Worm (Caenorhabditis elegans) whole organism, L4/young adult: ENCODE measurements around the gene W07G4.7.
A peak's percentile ranks its signal among the peaks of the same experiment; 100 is the strongest.

Experiments
- W03F9.2 ChIP-seq: fragments of 150-350 bp; optimal IDR thresholded peaks from 2 replicates; lab custom pipeline; 2014; ENCODE audit warnings: missing biosample characterization, missing genetic modification characterization
- dao-5 ChIP-seq: sonication (generic microtip); optimal IDR thresholded peaks from 2 replicates; lab custom pipeline; 2016; ENCODE audit warnings: missing genotype, missing genetic modification characterization, moderate library complexity, missing compliant biosample characterization
- him-1 ChIP-seq: sonication (generic microtip); optimal IDR thresholded peaks from 2 replicates; lab custom pipeline; 2016; ENCODE audit warnings: missing genotype, missing genetic modification reagents, missing genetic modification characterization, missing compliant biosample characterization

W07G4.7 gene

DNA sequence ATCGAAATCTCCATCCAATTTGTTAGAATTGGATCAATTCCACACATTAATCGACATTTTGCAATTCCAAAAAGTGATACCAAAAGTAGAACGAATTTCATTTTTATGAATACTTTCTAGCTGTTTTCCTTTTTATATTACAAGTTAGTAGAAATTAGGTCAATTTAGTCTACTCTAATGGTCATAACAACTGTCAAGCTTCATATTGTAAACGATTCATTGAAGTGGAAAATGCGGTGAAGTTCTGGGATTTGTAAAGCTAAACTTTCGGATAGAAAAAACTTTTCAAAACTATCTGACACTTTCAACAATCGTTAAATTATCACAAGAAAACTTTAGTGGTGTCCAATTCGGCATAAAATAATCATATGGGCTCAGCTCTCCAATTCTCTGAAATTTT, at the start of gene W07G4.7:
Gene W07G4.7, minus strand, starts transcription at position 101 of the 400 bp plus-strand sequence.
- no peak for TF ChIP-seq dao-5 (tag; lab: Kevin White, UChicago)
- TF ChIP-seq W03F9.2 (tag; lab: Kevin White, UChicago), result no peak
- no peak for TF ChIP-seq him-1

DNA sequence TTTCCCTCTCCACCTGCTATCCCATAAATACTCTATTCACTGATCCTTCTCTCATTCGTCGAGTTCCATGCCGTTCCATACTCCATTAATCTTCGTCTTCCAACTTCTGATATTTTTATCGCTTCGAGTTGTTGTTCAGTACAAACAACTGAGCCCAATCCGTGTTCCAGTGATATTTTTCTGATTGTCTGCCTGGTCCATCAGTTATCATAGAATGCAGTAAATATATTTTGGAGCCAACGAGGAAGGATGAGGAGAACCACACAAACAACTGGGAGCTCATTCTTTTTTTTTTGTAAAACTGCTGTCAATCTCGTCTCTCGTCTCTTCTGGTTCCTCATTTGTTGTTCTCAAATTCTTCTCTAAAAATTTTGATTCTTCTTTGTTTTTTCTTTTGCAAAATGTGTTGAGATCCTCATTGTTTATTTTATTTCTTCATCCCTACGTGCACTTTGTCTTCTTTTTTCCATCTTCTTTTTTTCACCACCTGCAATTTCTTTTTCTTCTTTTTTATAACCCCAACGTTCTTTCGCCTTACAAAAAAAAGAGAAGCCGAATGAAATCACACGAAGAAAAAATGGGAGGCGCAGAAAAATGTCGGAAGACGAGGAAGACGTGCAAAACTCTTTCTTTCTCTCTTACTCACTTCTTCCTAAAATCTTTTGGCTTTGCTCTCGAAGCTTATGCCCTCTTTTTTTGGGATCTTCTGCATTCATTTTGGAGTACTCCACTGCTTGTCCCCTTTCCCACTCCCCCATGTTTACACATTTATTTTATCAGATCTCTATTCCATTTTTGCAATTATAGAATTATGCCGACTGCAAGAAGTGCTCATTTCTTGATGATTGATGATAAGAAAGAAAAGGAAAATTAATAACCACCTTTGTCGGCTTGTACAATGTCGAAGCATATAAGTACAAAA, 49.5 kb upstream of the W07G4.7 start:
- TF ChIP-seq him-1 (no peak), W03F9.2 (tag; lab: Kevin White, UChicago) (no peak), dao-5 (tag; lab: Kevin White, UChicago) (no peak)

DNA sequence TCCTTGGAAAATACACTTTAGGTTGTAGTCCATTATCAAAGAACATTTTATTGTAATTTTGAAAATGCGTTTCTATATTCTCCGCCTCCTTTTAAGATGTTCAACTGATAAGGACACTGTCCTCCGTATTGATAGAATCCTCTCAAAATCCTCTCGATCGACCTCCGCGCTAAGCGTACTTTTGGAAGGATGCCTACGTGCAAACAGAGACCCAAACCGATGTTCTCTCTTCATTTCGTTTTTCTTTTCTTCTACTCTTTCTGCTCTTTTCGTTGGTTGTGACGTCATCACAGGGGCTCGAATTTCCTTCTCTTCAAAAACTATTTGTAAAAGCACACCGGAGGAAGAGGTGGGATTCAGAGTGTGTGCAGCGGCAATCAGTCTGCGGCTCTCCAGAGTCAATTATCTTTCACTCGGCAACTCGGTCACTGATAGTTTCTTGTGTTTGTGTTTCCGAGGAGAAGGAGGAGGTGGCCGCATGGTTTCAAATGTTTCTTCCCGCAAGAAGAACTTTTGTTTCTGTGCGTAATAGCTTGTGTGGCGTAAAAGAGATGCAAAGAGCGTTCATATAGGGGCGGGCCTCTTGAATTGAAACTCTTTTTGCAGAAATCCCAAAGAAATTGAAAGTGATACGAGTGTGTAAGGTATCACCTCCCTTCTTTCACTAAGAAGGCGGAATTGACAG, 48.1 kb upstream of the W07G4.7 start, which contains the start of gene C34B4.2:
Gene C34B4.2, plus strand, starts transcription at position 614 of the 685 bp plus-strand sequence.
- TF ChIP-seq dao-5 (tag; lab: Kevin White, UChicago) (no peak), him-1 (peak; percentile 45), W03F9.2 (tag; lab: Kevin White, UChicago) (peak; percentile 26)

DNA sequence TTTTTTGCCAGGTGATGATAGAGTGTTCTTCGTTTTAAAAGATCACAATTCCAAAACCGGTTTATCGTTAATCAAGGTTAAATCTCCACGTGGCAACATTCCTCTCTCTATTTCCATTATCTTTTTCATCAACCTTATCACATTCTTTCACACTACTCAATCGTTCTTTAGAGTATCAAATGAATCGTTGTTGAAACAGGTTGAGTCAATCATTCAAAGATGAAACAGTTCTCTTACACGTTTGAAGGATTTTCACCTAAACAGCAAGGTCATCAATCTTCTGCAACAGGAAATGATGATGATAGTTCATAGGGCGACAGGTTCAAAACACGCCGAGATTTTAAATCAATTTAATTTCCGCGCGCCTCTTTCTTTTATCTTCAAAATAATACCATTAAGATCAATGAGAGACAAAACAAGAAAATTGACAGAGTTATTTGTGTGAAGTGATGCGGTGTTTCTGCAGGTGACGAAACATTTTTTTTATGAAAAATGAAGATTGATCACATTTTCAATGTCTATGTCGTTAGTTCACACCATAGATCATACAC, 46.8 kb upstream of the W07G4.7 start:
- no peak for TF ChIP-seq him-1
- no peak for TF ChIP-seq dao-5 (tag; lab: Kevin White, UChicago)

ce11 chrV:13075432-13075831, 40.9 kb upstream of the W07G4.7 start:
- TF ChIP-seq him-1 (no peak), dao-5 (tag; lab: Kevin White, UChicago) (no peak), W03F9.2 (tag; lab: Kevin White, UChicago) (no peak)

DNA sequence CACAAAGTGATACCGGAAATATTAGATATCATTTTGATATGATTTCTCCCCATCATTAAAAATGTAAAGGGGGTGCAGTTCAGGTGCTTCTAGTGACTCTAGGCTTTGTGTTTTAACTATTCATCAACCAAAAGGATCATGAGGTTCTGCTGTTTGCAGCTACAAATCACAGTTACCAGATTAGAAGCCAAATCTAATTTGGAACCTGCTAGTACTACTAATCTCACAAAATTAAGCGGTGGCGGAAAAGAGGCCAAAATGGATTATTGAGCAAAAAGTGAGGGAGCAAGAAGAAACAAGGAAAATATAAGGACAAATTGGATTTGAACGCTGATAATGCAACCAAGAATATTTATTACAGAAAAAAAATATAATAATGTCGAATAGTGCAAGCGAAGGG, 39.6 kb upstream of the W07G4.7 start:
- no peak for TF ChIP-seq W03F9.2 (tag; lab: Kevin White, UChicago)
- no peak for TF ChIP-seq him-1
- no peak for TF ChIP-seq dao-5 (tag; lab: Kevin White, UChicago)

DNA sequence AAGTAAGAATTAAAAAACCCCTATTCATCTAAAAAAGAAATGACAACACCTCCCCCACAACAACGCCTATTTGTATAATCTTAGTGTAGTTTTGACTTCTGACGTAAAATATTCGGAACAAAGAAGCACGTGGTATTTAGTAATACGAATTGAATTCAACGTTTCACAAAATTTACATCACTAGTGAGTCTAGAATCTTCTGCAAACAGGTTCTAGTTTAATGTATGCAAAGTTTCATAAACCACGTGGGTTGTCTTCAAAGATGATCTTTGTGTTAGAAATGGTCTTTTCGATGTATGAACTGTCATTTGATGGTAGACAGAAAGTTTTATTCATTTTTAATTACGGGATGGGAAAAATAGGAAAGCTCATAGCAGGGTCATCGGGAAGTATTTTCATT, 38.6 kb upstream of the W07G4.7 start:
- TF ChIP-seq dao-5 (tag; lab: Kevin White, UChicago) (no peak), W03F9.2 (tag; lab: Kevin White, UChicago) (no peak)

- TF ChIP-seq W03F9.2 (tag; lab: Kevin White, UChicago), result no peak
- TF ChIP-seq him-1, result no peak
- no peak for TF ChIP-seq dao-5 (tag; lab: Kevin White, UChicago)
Measured at ce11 chrV:13071052-13071451, 36.5 kb upstream of the W07G4.7 start, which contains the start of gene C34B4.3. TSS of gene C34B4.3 (minus strand) at chrV:13071152.

- TF ChIP-seq him-1 (no peak), W03F9.2 (tag; lab: Kevin White, UChicago) (no peak)
Measured at ce11 chrV:13070278-13070677, 35.8 kb upstream of the W07G4.7 start.

ce11 chrV:13064164-13064563, 29.7 kb upstream of the W07G4.7 start:
- TF ChIP-seq W03F9.2 (tag; lab: Kevin White, UChicago), result no peak
- TF ChIP-seq him-1, result no peak
- no peak for TF ChIP-seq dao-5 (tag; lab: Kevin White, UChicago)

DNA sequence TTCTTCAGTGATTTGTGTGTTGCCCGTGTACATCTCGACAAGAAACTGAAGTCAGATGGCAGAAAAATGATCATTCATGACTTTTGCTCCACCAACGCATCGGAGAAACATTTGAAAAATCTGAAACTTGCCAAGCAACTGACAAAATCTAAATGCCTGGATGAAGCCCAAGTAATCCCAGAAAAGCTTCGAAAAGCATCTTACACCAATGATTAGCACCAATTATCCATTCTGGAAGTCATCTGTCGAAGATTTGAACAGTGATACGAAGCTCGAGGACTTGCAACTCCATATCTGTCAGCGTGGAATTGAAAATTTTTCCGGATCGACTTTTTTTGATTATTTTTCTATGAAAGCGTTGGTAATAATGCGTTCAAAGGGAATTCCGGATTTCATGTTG, 28.9 kb upstream of the W07G4.7 start:
- TF ChIP-seq dao-5 (tag; lab: Kevin White, UChicago), result no peak
- no peak for TF ChIP-seq W03F9.2 (tag; lab: Kevin White, UChicago)
- no peak for TF ChIP-seq him-1

DNA sequence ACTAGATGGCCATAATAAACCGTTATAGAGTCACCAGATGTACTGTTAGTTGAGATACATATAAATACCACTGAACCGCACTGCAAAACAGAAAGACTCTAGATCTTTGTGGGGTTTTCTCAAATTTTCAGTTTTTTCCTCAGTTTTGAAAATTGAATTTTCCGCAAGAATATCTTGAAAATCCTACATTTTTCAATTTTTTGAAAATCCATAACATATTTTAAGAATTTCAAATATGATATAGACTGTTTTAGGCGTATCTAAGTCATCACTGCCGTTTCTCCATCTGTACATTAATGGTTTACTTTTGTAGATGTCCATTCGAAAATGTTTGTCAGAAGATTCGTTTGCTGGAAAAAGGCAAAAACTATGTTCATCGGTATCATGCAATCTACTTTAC, 27.3 kb upstream of the W07G4.7 start, which contains the start of gene F42E8.1:
Gene F42E8.1, plus strand, starts transcription at position 301 of the 400 bp plus-strand sequence.
- TF ChIP-seq him-1, result no peak
- TF ChIP-seq W03F9.2 (tag; lab: Kevin White, UChicago), result no peak
- TF ChIP-seq dao-5 (tag; lab: Kevin White, UChicago), result no peak

ce11 chrV:13053635-13054034, 19.1 kb upstream of the W07G4.7 start, which contains the start of gene srr-1:
TSS of gene srr-1 (minus strand) at chrV:13053735.
- no peak for TF ChIP-seq dao-5 (tag; lab: Kevin White, UChicago)
- no peak for TF ChIP-seq W03F9.2 (tag; lab: Kevin White, UChicago)
- no peak for TF ChIP-seq him-1

DNA sequence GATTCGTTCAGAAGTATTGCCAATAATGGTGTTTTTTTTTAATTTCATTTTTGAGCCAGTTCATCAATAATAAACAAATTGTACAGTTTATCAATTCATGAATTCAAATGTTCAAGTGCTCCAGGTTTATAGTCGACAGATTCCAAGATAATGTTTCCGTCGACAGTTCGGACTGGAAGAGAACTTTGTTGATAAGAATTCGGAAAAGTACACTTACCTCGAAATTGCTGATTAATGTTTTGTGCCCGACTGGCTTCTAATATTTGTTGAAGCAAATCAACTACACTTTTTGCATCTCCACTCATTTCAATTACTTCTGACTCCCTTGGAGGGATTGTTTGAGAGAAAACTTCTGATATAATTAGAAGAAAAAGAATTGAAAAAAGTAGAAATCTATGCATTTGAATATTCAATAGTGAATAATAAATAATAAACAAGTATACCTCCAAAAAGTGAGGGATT, 14.7 kb upstream of the W07G4.7 start, which contains the start of gene W07G4.8:
Gene W07G4.8, minus strand, starts transcription at position 412 of the 462 bp plus-strand sequence.
- TF ChIP-seq dao-5 (tag; lab: Kevin White, UChicago) (no peak), W03F9.2 (tag; lab: Kevin White, UChicago) (no peak), him-1 (no peak)
